Fruit fly (Drosophila melanogaster): Measurements from ENCODE around the gene CG8419.

dm6 chr2L:8202569-8202968, 3.4 kb upstream of the CG8419 start:
- no peak for TF ChIP-seq psq (optimal IDR thresholded peaks at IDR 0.05)
- no peak for TF ChIP-seq usp (GFP tag; optimal IDR thresholded peaks at IDR 0.05)
- TF ChIP-seq Dll (optimal IDR thresholded peaks at IDR 0.05): no peak
- TF ChIP-seq EcR (GFP tag; optimal IDR thresholded peaks at IDR 0.05): no peak

Data from whole organism.